Worm (Caenorhabditis elegans) whole organism, L2 larva: ENCODE results near the gene F17C11.11.

Experiments
- C34F6.9 ChIP-seq: fragments of 150-350 bp; optimal IDR thresholded peaks from 2 replicates; lab custom pipeline; 2014; ENCODE audit warnings: missing biosample characterization, missing genetic modification characterization
- F13H6.1 ChIP-seq: sonication (generic microtip); optimal IDR thresholded peaks from 2 replicates; lab custom pipeline; 2016; ENCODE audit warnings: missing genetic modification characterization, missing compliant biosample characterization
- R02D3.7 ChIP-seq: fragments of 150-350 bp; optimal IDR thresholded peaks from 2 replicates; lab custom pipeline; 2014; ENCODE audit warnings: missing biosample characterization, missing genetic modification characterization
- Y55F3AM.14 ChIP-seq: fragments of 200-800 bp; sonication (Bioruptor generic); optimal IDR thresholded peaks from 2 replicates; lab custom pipeline; 2018; ENCODE audit warnings: mild to moderate bottlenecking, missing genetic modification characterization, missing compliant biosample characterization
- ZK546.5 ChIP-seq: sonication (generic microtip); optimal IDR thresholded peaks from 2 replicates; lab custom pipeline; 2017; ENCODE audit warnings: missing biosample characterization, missing genetic modification characterization
- aly-2 ChIP-seq: fragments of 150-350 bp; optimal IDR thresholded peaks from 2 replicates; lab custom pipeline; 2014; ENCODE audit warnings: missing biosample characterization, missing genetic modification characterization
- ama-1 ChIP-seq: fragments of 150-350 bp; optimal IDR thresholded peaks from 2 replicates; lab custom pipeline; 2018; ENCODE audit warnings: inconsistent platforms
- blmp-1 ChIP-seq: sonication (generic microtip); optimal IDR thresholded peaks from 2 replicates; lab custom pipeline; 2017; ENCODE audit warnings: missing genetic modification characterization, mild to moderate bottlenecking, missing compliant biosample characterization, antibody characterized with exemption, moderate library complexity; ENCODE audit not compliant: insufficient read depth
- ceh-82 ChIP-seq: fragments of 150-350 bp; optimal IDR thresholded peaks from 2 replicates; lab custom pipeline; 2014; ENCODE audit warnings: missing biosample characterization, missing genetic modification characterization
- crh-2 ChIP-seq: sonication (generic microtip); optimal IDR thresholded peaks from 2 replicates; lab custom pipeline; 2017; ENCODE audit warnings: missing biosample characterization, missing genetic modification characterization
- dmd-4 ChIP-seq: sonication (generic microtip); optimal IDR thresholded peaks from 2 replicates; lab custom pipeline; 2017; ENCODE audit warnings: missing biosample characterization, missing genetic modification characterization
- egl-27 ChIP-seq: sonication (generic microtip); optimal IDR thresholded peaks from 3 replicates; lab custom pipeline; 2017; ENCODE audit warnings: missing biosample characterization, missing genetic modification reagents, missing genetic modification characterization
- elt-1 ChIP-seq: fragments of 150-350 bp; optimal IDR thresholded peaks from 2 replicates; lab custom pipeline; 2014; ENCODE audit warnings: missing biosample characterization, missing genetic modification characterization
- fos-1 ChIP-seq: fragments of 150-350 bp; optimal IDR thresholded peaks from 2 replicates; lab custom pipeline; 2014; ENCODE audit warnings: missing biosample characterization, missing genetic modification characterization
- gmeb-1 ChIP-seq: fragments of 150-350 bp; optimal IDR thresholded peaks from 2 replicates; lab custom pipeline; 2014; ENCODE audit warnings: missing biosample characterization, missing genetic modification characterization
- lin-11 ChIP-seq: fragments of 150-350 bp; sonication (generic microtip); optimal IDR thresholded peaks from 2 replicates; lab custom pipeline; 2014; ENCODE audit warnings: missing biosample characterization, missing genetic modification characterization, inconsistent platforms, mixed read lengths
- lin-13 ChIP-seq: fragments of 150-350 bp; optimal IDR thresholded peaks from 2 replicates; lab custom pipeline; 2014; ENCODE audit warnings: missing biosample characterization, missing genetic modification reagents, missing genetic modification characterization
- lin-39 ChIP-seq: fragments of 150-350 bp; optimal IDR thresholded peaks from 2 replicates; lab custom pipeline; 2014; ENCODE audit warnings: missing biosample characterization, missing genetic modification reagents, missing genetic modification characterization
- lsy-2 ChIP-seq, 2 experiments: fragments of 150-350 bp in 1 of 2; sonication (generic microtip) in 1 of 2; optimal IDR thresholded peaks; 2 replicates each; lab custom pipeline; 2014 to 2017; ENCODE audit warnings: missing biosample characterization in 2 of 2, missing genetic modification characterization in 2 of 2
- mab-5 ChIP-seq: fragments of 150-350 bp; optimal IDR thresholded peaks from 2 replicates; lab custom pipeline; 2014; ENCODE audit warnings: missing biosample characterization, missing genetic modification characterization
- mbf-1 ChIP-seq: sonication (generic microtip); optimal IDR thresholded peaks from 2 replicates; lab custom pipeline; 2017; ENCODE audit warnings: missing biosample characterization, missing genetic modification characterization
- mdl-1 ChIP-seq, 2 experiments: fragments of 150-350 bp in 1 of 2; sonication (generic microtip) in 1 of 2; optimal IDR thresholded peaks; 2 replicates each; lab custom pipeline; 2017; ENCODE audit warnings: missing biosample characterization in 2 of 2, missing genetic modification characterization in 2 of 2
- nhr-12 ChIP-seq: fragments of 150-350 bp; optimal IDR thresholded peaks from 2 replicates; lab custom pipeline; 2014; ENCODE audit warnings: missing biosample characterization, missing genetic modification characterization
- nhr-129 ChIP-seq: fragments of 150-350 bp; optimal IDR thresholded peaks from 2 replicates; lab custom pipeline; 2014; ENCODE audit warnings: missing biosample characterization, missing genetic modification characterization
- nhr-25 ChIP-seq: fragments of 150-350 bp; sonication (generic microtip); optimal IDR thresholded peaks from 3 replicates; lab custom pipeline; 2014; ENCODE audit warnings: missing biosample characterization, missing genetic modification characterization
- nhr-6 ChIP-seq: fragments of 150-350 bp; optimal IDR thresholded peaks from 2 replicates; lab custom pipeline; 2014; ENCODE audit warnings: missing biosample characterization, missing genetic modification characterization
- peb-1 ChIP-seq: fragments of 150-350 bp; optimal IDR thresholded peaks from 2 replicates; lab custom pipeline; 2014; ENCODE audit warnings: missing biosample characterization, missing genetic modification characterization
- sem-4 ChIP-seq: fragments of 150-350 bp; optimal IDR thresholded peaks from 2 replicates; lab custom pipeline; 2014; ENCODE audit warnings: missing biosample characterization, missing genetic modification reagents, missing genetic modification characterization
- skn-1 ChIP-seq: sonication (generic microtip); optimal IDR thresholded peaks from 2 replicates; lab custom pipeline; 2017; ENCODE audit warnings: missing biosample characterization, missing genetic modification characterization
- sma-3 ChIP-seq: sonication (generic microtip); optimal IDR thresholded peaks from 2 replicates; lab custom pipeline; 2016; ENCODE audit warnings: missing genetic modification reagents, missing genetic modification characterization, missing compliant biosample characterization
- sma-9 ChIP-seq, 2 experiments: fragments of 150-350 bp in 1 of 2; sonication (generic microtip) in 1 of 2; optimal IDR thresholded peaks; 2 replicates each; lab custom pipeline; 2014 to 2016; ENCODE audit warnings: missing genetic modification characterization in 2 of 2, mild to moderate bottlenecking in 1 of 2, missing biosample characterization in 1 of 2, missing compliant biosample characterization in 1 of 2, missing genetic modification reagents in 1 of 2, moderate library complexity in 1 of 2
- snpc-4 ChIP-seq: fragments of 150-350 bp; optimal IDR thresholded peaks from 2 replicates; lab custom pipeline; 2014; ENCODE audit warnings: missing biosample characterization, missing genetic modification characterization
- unc-55 ChIP-seq: fragments of 150-350 bp; sonication (generic microtip); optimal IDR thresholded peaks from 3 replicates; lab custom pipeline; 2014; ENCODE audit warnings: missing biosample characterization, missing genetic modification reagents, missing genetic modification characterization
- unc-62 ChIP-seq: fragments of 150-350 bp; optimal IDR thresholded peaks from 2 replicates; lab custom pipeline; 2014; ENCODE audit warnings: missing biosample characterization, missing genetic modification reagents, missing genetic modification characterization
- zag-1 ChIP-seq: fragments of 150-350 bp; optimal IDR thresholded peaks from 2 replicates; lab custom pipeline; 2014; ENCODE audit warnings: missing biosample characterization, missing genetic modification characterization
- ztf-11 ChIP-seq: sonication (generic microtip); optimal IDR thresholded peaks from 2 replicates; lab custom pipeline; 2017; ENCODE audit warnings: missing biosample characterization, missing genetic modification characterization
- ztf-4 ChIP-seq: fragments of 150-350 bp; optimal IDR thresholded peaks from 2 replicates; lab custom pipeline; 2014; ENCODE audit warnings: missing biosample characterization, missing genetic modification characterization

F17C11.11 gene

ce11 chrV:10965501-10965900, 26.9 kb upstream of the F17C11.11 start, which contains the start of the genes ctf-4 and eef-1G (continued):
- peak; percentile 75 for TF ChIP-seq ceh-82 (tag; lab: Kevin White, UChicago)

- TF ChIP-seq crh-2 (tag; lab: Kevin White, UChicago) (peak; percentile 75), mab-5 (tag; lab: Kevin White, UChicago) (peak; percentile 50), lin-13 (GFP tag; lab: Kevin White, UChicago) (peak; percentile 43), fos-1 (tag; lab: Kevin White, UChicago) (peak; percentile 32), sma-9 (GFP tag; optimal IDR thresholded peaks at IDR 0.05; lab: Kevin White, UChicago) (peak; percentile 88), sma-9 (tag; optimal IDR thresholded peaks at IDR 0.05; lab: Kevin White, UChicago) (no peak), sma-3 (no peak), F13H6.1 (tag; lab: Kevin White, UChicago) (peak; percentile 90), nhr-6 (tag; lab: Kevin White, UChicago) (peak; percentile 63), mdl-1 (tag; optimal IDR thresholded peaks at IDR 0.05; lab: Kevin White, UChicago) (peak in 1 of 2 experiments; percentile 55), snpc-4 (tag; lab: Kevin White, UChicago) (peak; percentile 11), dmd-4 (no peak), lin-11 (tag; lab: Kevin White, UChicago) (no peak), nhr-129 (peak; percentile 85), lsy-2 (tag; optimal IDR thresholded peaks at IDR 0.05; lab: Kevin White, UChicago) (peak in 1 of 2 experiments; percentile 80), C34F6.9 (tag; lab: Kevin White, UChicago) (peak; percentile 84), skn-1 (tag; lab: Kevin White, UChicago) (no peak), sem-4 (peak; percentile 74), unc-55 (GFP tag; lab: Kevin White, UChicago) (peak; percentile 85), ztf-4 (tag; lab: Kevin White, UChicago) (peak; percentile 52), elt-1 (tag; lab: Kevin White, UChicago) (no peak), zag-1 (tag; lab: Kevin White, UChicago) (peak; percentile 6), Y55F3AM.14 (peak; percentile 75), mbf-1 (tag; lab: Kevin White, UChicago) (no peak), blmp-1 (tag; lab: Kevin White, UChicago) (peak; percentile 74), nhr-25 (tag; lab: Kevin White, UChicago) (no peak), egl-27 (peak; percentile 31)
- TF ChIP-seq, all 48 proteins: peak for 19
Observed at ce11 chrV:10961448-10961870, 22.8 kb upstream of the F17C11.11 start.

DNA sequence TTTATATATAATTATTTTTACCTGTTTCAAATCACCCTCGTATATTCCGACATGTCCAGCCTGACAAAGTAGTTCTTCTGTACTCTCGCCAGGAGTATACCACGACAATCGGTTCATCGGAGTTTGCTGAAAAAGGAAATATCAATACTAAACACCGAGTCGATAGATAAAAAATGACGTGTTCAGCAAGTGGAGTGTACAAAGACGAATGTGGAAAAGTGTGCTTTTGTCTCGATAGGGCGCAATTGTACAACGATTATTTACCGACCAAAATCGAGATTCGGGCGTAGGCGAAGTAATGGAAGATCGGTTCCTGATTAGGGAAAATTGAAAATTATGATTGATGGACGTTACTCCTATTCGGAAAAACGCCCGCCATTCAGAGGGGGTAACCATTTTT, 21.9 kb upstream of the F17C11.11 start, which contains the start of gene vps-36:
Gene vps-36 (minus strand): TSS at position 126 of the 400 bp plus-strand sequence.
- TF ChIP-seq nhr-12 (no peak), nhr-129 (peak; percentile 18), snpc-4 (tag; lab: Kevin White, UChicago) (no peak), aly-2 (no peak), gmeb-1 (tag; lab: Kevin White, UChicago) (no peak), crh-2 (tag; lab: Kevin White, UChicago) (peak; percentile 27), lin-11 (tag; lab: Kevin White, UChicago) (no peak), R02D3.7 (no peak), peb-1 (tag; lab: Kevin White, UChicago) (no peak), mdl-1 (tag; optimal IDR thresholded peaks at IDR 0.05; lab: Kevin White, UChicago) (no peak), fos-1 (tag; lab: Kevin White, UChicago) (peak; percentile 68), ztf-11 (tag; lab: Kevin White, UChicago) (no peak), mbf-1 (tag; lab: Kevin White, UChicago) (no peak), nhr-25 (tag; lab: Kevin White, UChicago) (no peak), blmp-1 (tag; lab: Kevin White, UChicago) (no peak), unc-62 (GFP tag; lab: Kevin White, UChicago) (no peak), Y55F3AM.14 (no peak), lin-39 (no peak), sma-9 (GFP tag; optimal IDR thresholded peaks at IDR 0.05; lab: Kevin White, UChicago) (peak; percentile 42), sma-9 (tag; optimal IDR thresholded peaks at IDR 0.05; lab: Kevin White, UChicago) (no peak)

DNA sequence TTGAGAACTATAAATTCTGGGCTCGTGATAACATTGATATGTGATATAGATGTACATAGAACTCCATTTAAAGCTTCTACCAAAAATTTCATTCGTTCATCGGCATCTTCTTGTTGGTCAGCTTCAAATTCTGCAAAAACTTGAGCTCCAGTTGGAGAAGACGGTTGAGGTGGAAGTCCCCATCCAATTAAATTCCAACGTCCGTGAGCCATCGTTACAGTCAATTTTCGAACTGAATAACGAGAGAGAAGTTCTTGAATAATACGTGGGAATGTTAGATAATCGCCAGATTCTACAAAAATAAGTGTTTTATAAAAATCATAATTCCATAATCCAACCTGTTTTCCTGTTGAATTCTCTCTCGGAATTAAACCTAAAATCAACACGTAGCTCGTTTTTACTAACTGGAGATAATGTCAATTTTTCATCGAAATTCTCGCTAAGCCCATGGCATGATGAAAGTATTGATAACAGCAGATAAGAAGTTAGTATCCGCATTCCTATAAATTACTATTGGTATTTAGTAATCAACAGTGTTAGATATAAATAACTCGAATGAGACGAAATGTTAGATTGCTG, 19.8 kb upstream of the F17C11.11 start, which contains the start of gene pigt-1:
Gene pigt-1 (minus strand): TSS at position 500 of the 579 bp plus-strand sequence.
- no peak for TF ChIP-seq elt-1 (tag; lab: Kevin White, UChicago)
- TF ChIP-seq Y55F3AM.14: peak; percentile 17
- peak; percentile 14 for TF ChIP-seq lin-13 (GFP tag; lab: Kevin White, UChicago)
- peak; percentile 51 for TF ChIP-seq sma-9 (GFP tag; optimal IDR thresholded peaks at IDR 0.05; lab: Kevin White, UChicago)
- TF ChIP-seq sma-9 (tag; optimal IDR thresholded peaks at IDR 0.05; lab: Kevin White, UChicago): no peak
- no peak for TF ChIP-seq R02D3.7
- no peak for TF ChIP-seq ama-1 (lab: Kevin White, UChicago)
- peak; percentile 10 for TF ChIP-seq crh-2 (tag; lab: Kevin White, UChicago)
- TF ChIP-seq nhr-25 (tag; lab: Kevin White, UChicago): no peak
- TF ChIP-seq F13H6.1 (tag; lab: Kevin White, UChicago): no peak
- no peak for TF ChIP-seq C34F6.9 (tag; lab: Kevin White, UChicago)
- peak in 1 of 2 experiments; percentile 29 for TF ChIP-seq lsy-2 (tag; optimal IDR thresholded peaks at IDR 0.05; lab: Kevin White, UChicago)
- no peak for TF ChIP-seq ZK546.5 (tag; lab: Kevin White, UChicago)
- no peak for TF ChIP-seq zag-1 (tag; lab: Kevin White, UChicago)
